Fruit fly (Drosophila melanogaster): ENCODE data around the gene Plp.

The Plp gene

DNA sequence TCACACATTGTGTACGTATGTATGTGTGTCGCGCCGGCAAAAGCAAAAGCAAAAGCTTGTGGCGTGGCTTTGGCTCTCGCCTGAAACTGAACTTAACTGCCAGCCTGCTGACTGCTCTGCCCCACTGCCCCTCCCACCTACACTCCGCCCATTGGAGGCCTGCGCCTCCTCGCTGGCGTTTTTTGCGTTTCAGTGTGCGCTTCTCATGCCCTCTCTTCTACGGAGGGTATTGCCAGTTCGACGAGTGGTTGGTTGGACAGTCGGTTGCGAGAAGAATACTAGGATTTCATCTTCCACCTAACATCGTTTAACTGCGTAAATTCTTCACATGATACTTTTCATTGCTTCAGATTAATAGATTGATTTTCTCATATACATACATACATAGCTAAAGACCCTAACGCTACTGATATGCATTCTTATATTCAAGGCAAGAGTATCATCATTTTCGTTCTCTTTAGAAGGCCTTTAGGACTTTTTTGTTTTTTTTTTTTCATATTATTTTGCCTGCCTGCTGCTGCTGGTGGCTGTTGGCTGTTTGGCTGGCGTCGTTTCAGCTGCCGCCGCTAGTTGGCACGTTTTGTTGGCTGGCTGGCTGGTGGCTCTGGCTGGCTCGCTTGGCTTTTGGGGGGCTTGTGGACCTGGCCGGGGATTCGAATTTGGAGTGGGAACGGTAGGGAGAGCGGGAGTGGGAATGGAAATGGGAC, 10.5 kb upstream of the Plp start (continued):
- TF ChIP-seq Atf6 (GFP tag; IDR thresholded peaks at IDR 0.05) (peak; percentile 53; the same call in 1 of the 2 replicates), otp (GFP tag; IDR thresholded peaks at IDR 0.05) (no peak), nerfin-2 (GFP tag; IDR thresholded peaks at IDR 0.05; ENCODE audit: partially characterized antibody) (no peak), Usf (GFP tag; optimal IDR thresholded peaks at IDR 0.05) (no peak), Hmx (GFP tag; optimal IDR thresholded peaks at IDR 0.05) (no peak), sc (optimal IDR thresholded peaks at IDR 0.05) (no peak), sc (GFP tag; optimal IDR thresholded peaks at IDR 0.05) (no peak), sisA (GFP tag; IDR thresholded peaks at IDR 0.05) (peak; percentile 61), stwl (tag; optimal IDR thresholded peaks at IDR 0.05) (no peak), CTCF (GFP tag; optimal IDR thresholded peaks at IDR 0.05) (no peak), CG9932 (GFP tag; IDR thresholded peaks at IDR 0.05) (peak; percentile 60), ase (GFP tag; IDR thresholded peaks at IDR 0.05) (no peak), Vsx1 (GFP tag; optimal IDR thresholded peaks at IDR 0.05) (peak; percentile 36), CG3838 (GFP tag; optimal IDR thresholded peaks at IDR 0.05) (no peak), dmrt11E (tag; optimal IDR thresholded peaks at IDR 0.05) (no peak), CG10147 (GFP tag; optimal IDR thresholded peaks at IDR 0.05) (peak; percentile 35), zfh2 (GFP tag; optimal IDR thresholded peaks at IDR 0.05) (peak; percentile 62), Dip2 (GFP tag; IDR thresholded peaks at IDR 0.05) (no peak), chinmo (GFP tag; IDR thresholded peaks at IDR 0.05; ENCODE audit: partially characterized antibody) (no peak; the same call in 2 of the 4 replicates), CG4360 (GFP tag; IDR thresholded peaks at IDR 0.05) (no peak), CG10209 (GFP tag; optimal IDR thresholded peaks at IDR 0.05) (peak; percentile 53), tx (GFP tag; optimal IDR thresholded peaks at IDR 0.05) (peak; percentile 6), Gsc (GFP tag; IDR thresholded peaks at IDR 0.05) (0 out of 2 replicates have a peak, but pooled peaks have one; percentile 36), CG14667 (GFP tag; IDR thresholded peaks at IDR 0.05) (no peak; the same call in 1 of the 2 replicates), E2f2 (GFP tag; IDR thresholded peaks at IDR 0.05) (peak; percentile 33), Drgx (GFP tag; IDR thresholded peaks at IDR 0.05) (peak; percentile 86), Doc2 (GFP tag; IDR thresholded peaks at IDR 0.05) (no peak), slou (GFP tag; optimal IDR thresholded peaks at IDR 0.05) (peak; percentile 7), CG43689 (GFP tag; IDR thresholded peaks at IDR 0.05) (no peak), unc-4 (GFP tag; IDR thresholded peaks at IDR 0.05; ENCODE audit: partially characterized antibody) (no peak), pho (GFP tag; optimal IDR thresholded peaks at IDR 0.05) (peak; percentile 81), CG8281 (tag; optimal IDR thresholded peaks at IDR 0.05) (peak; percentile 17), tll (GFP tag; optimal IDR thresholded peaks at IDR 0.05) (no peak), al (GFP tag; IDR thresholded peaks at IDR 0.05) (peak; percentile 38; the same call in 1 of the 2 replicates), CG8359 (GFP tag; optimal IDR thresholded peaks at IDR 0.05; ENCODE audit: borderline replicate concordance) (no peak), fru (optimal IDR thresholded peaks at IDR 0.05) (no peak), Sin3A (optimal IDR thresholded peaks at IDR 0.05) (no peak), CG11723 (GFP tag; optimal IDR thresholded peaks at IDR 0.05) (peak; percentile 24), bigmax (GFP tag; optimal IDR thresholded peaks at IDR 0.05) (no peak), sima (GFP tag; optimal IDR thresholded peaks at IDR 0.05) (no peak), CG10462 (GFP tag; optimal IDR thresholded peaks at IDR 0.05) (no peak), CG18262 (tag; optimal IDR thresholded peaks at IDR 0.05) (peak; percentile 46), Meics (GFP tag; optimal IDR thresholded peaks at IDR 0.05) (peak; percentile 54), Sox102F (GFP tag; optimal IDR thresholded peaks at IDR 0.05) (peak; percentile 71), klu (GFP tag; IDR thresholded peaks at IDR 0.05) (peak; percentile 62; the same call in 1 of the 2 replicates), CG12391 (tag; optimal IDR thresholded peaks at IDR 0.05) (peak; percentile 62), CG10543 (GFP tag; optimal IDR thresholded peaks at IDR 0.05) (peak; percentile 39), Ravus (GFP tag; IDR thresholded peaks at IDR 0.05) (no peak), bsh (GFP tag; optimal IDR thresholded peaks at IDR 0.05) (peak; percentile 48 to 87), CG12104 (GFP tag; optimal IDR thresholded peaks at IDR 0.05) (peak; percentile 4), CG3726 (GFP tag; IDR thresholded peaks at IDR 0.05) (no peak)

Measured in whole organism, embryonic.